Fruit fly (Drosophila melanogaster): ENCODE measurements around the gene nab.
A peak's percentile ranks its signal among the peaks of the same experiment; 100 is the strongest.

The nab gene

DNA sequence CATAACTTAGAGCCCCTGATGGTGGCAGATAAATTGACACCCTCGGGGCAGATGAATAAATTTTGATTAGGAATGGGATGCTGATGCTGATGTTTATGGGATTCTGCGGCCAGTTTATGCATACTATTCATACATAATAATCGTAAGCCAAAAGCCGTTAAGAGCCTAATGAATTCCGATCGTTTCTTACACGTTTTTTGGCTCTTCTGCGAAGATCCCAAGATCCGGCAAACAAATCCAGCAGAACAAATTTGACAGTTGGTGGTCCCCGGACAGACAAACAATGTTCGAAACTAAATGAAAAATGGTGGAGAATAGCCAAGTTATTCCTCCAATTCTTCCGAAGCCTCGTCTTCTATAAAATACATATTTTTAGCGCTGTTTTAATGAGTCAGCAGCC, 43.2 kb downstream of the nab start:
- TF ChIP-seq CG8478 (optimal IDR thresholded peaks at IDR 0.05) = no peak
- no peak for TF ChIP-seq pan (optimal IDR thresholded peaks at IDR 0.05)
- TF ChIP-seq psq (optimal IDR thresholded peaks at IDR 0.05) = no peak
- TF ChIP-seq usp (GFP tag; optimal IDR thresholded peaks at IDR 0.05) = no peak
- no peak for TF ChIP-seq Dll (optimal IDR thresholded peaks at IDR 0.05)
- no peak for TF ChIP-seq EcR (GFP tag; optimal IDR thresholded peaks at IDR 0.05)

DNA sequence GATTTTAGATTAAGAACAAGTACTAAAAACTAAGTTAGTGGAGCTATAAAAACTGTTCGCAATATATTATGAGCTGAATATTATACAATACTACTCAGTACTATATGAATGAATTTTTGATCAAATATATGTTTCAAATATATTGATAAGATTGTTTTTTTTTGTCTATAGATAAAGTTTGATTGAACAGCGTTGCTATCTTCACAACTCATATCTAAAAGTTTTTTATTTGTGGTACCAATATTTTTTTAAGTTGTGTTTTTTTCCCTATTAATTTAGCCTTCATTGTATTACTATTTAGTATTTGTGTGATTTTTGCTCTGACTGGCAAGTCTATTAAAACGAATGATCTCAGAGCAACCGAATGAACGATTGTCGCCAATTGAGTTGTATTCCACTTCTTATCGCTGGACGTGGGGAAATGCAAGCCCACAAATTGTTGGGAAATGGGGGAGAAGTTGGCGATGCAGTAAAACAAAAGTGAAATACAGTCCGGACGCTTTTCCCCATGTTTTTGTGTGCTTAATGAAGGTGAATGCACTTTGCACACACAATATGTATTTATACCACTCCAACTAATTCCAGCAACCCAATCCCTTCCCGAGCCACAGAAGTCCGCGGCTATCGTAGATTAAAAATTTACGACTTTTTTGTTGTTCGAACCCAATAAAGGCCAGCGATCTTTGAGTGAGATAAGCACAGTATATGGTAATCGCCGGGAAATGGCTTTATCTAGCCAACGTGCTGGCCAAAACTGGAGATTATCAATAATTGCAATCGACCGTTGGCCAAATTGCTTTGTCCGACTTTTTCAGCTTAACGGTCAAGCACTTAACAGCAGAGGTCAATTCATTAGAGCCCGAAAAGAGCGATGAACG, 44.0 kb downstream of the nab start:
- no peak for TF ChIP-seq pan (optimal IDR thresholded peaks at IDR 0.05)
- TF ChIP-seq psq (optimal IDR thresholded peaks at IDR 0.05) = no peak
- no peak for TF ChIP-seq CG8478 (optimal IDR thresholded peaks at IDR 0.05)
- TF ChIP-seq usp (GFP tag; optimal IDR thresholded peaks at IDR 0.05) = no peak
- no peak for TF ChIP-seq Dll (optimal IDR thresholded peaks at IDR 0.05)
- no peak for TF ChIP-seq EcR (GFP tag; optimal IDR thresholded peaks at IDR 0.05)

DNA sequence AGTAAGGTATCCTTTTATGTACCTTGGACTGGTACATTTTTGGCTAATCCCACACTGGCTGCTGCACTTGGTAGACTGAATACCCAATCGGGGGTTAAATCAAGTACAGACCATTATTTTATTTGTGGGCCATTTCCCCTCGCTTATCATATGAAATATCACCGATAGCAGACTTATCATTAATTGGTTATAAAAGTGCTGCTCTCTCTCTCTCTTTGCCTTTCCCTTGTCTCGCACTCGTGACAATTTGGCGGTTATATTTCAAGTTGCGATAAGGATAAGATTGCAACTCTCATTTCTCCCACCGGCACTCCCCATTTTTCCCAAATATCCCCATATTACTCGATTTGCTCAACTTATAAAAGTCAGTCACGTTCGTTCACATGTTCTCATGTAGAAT, 45.0 kb downstream of the nab start:
- TF ChIP-seq psq (optimal IDR thresholded peaks at IDR 0.05) = no peak
- no peak for TF ChIP-seq Dll (optimal IDR thresholded peaks at IDR 0.05)
- TF ChIP-seq usp (GFP tag; optimal IDR thresholded peaks at IDR 0.05) = no peak
- no peak for TF ChIP-seq CG8478 (optimal IDR thresholded peaks at IDR 0.05)
- TF ChIP-seq EcR (GFP tag; optimal IDR thresholded peaks at IDR 0.05) = no peak

DNA sequence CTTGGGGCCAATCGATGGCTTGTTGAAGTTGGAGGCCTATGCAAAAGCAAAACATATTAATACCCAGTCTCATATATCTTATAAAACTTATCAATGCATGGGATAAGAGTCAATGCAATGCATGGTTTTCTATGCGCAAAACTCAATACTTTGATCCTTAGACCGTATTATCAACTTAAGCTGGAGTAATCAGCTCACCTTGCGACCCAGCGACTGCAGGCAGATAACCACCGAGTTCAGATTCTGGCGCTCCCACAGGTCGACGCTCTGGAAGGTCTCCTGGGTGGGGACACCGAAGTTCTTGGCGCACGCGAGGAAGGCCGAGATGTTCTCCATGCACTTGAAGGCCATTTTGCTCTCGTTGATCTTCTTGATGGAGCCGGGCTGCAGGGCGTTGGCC, 45.6 kb downstream of the nab start:
- TF ChIP-seq CG8478 (optimal IDR thresholded peaks at IDR 0.05) (no peak), EcR (GFP tag; optimal IDR thresholded peaks at IDR 0.05) (no peak), psq (optimal IDR thresholded peaks at IDR 0.05) (no peak), usp (GFP tag; optimal IDR thresholded peaks at IDR 0.05) (no peak), pan (optimal IDR thresholded peaks at IDR 0.05) (no peak), Dll (optimal IDR thresholded peaks at IDR 0.05) (no peak)

DNA sequence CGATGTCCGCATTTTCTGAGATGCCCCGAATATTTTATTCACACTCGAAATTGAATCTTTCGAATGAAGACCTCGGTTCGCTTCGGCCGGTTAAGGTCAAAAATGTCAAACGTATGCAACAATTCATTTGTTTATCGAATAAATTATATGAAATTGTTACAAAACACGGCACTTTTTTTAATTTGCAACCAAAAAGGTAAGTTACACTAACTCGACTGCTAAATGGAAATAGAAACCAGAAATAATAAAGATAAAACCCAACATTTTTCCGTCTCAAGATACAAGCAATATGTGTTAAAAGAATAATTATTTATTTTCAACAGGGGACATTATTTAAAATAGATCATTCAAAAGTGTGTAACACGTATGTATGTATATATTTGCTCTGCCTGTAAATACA, 46.7 kb downstream of the nab start:
- no peak for TF ChIP-seq Dll (optimal IDR thresholded peaks at IDR 0.05)
- TF ChIP-seq usp (GFP tag; optimal IDR thresholded peaks at IDR 0.05) = no peak
- no peak for TF ChIP-seq psq (optimal IDR thresholded peaks at IDR 0.05)
- no peak for TF ChIP-seq pan (optimal IDR thresholded peaks at IDR 0.05)
- TF ChIP-seq EcR (GFP tag; optimal IDR thresholded peaks at IDR 0.05) = no peak
- TF ChIP-seq CG8478 (optimal IDR thresholded peaks at IDR 0.05) = no peak

DNA sequence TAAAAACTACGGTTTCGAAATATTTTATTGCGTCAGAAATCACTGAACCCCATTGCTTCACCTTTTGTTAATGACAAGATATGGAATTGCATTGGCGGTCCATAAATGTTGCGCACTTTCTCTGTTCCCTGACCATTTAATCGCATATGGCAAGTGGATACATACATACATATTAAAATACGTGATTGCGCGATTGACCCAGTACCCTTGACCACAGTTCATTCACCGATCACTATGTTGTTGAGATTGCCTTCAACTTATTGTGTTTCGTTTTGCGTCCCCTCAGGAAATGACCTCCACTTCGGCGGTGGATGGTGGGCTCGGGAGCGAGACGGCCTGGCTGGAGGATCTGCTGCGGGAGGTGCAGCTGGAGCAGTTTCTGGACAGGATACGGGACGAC, 50.5 kb downstream of the nab start:
- TF ChIP-seq pan (optimal IDR thresholded peaks at IDR 0.05) (no peak), usp (GFP tag; optimal IDR thresholded peaks at IDR 0.05) (no peak), psq (optimal IDR thresholded peaks at IDR 0.05) (no peak), EcR (GFP tag; optimal IDR thresholded peaks at IDR 0.05) (no peak), CG8478 (optimal IDR thresholded peaks at IDR 0.05) (no peak), Dll (optimal IDR thresholded peaks at IDR 0.05) (no peak)

DNA sequence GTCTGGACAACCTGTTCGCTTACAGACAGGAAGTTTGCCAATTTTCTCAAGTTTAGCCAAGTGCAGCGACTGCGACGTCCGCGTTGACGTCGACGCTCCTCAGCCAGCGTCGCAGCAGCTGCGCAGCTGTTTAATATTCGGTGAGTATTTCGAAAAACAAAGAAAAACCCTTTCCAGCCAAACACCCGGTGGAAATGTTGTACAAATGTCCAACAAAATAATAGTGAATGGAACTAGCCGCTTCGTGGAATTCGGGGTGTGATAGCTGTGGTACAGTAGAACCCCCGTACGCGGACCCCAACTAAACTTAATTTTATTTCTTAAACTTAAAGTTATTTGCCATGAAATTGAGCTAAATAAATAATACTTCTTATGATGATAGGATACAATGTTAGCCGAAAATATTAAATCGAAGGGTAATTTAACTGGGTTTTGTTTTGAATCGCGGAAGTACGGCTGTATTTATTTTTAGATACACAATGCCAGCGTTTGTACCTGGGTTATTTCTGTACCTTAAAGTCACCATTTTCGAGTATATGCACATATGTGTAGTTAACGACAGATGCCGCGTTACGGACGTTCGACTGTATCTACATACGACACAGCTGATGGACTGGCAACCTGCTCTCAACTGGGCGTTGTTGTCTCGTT, 51.8 kb downstream of the nab start:
- TF ChIP-seq usp (GFP tag; optimal IDR thresholded peaks at IDR 0.05) = no peak
- no peak for TF ChIP-seq pan (optimal IDR thresholded peaks at IDR 0.05)
- TF ChIP-seq psq (optimal IDR thresholded peaks at IDR 0.05) = no peak
- no peak for TF ChIP-seq EcR (GFP tag; optimal IDR thresholded peaks at IDR 0.05)
- no peak for TF ChIP-seq Dll (optimal IDR thresholded peaks at IDR 0.05)
- TF ChIP-seq CG8478 (optimal IDR thresholded peaks at IDR 0.05) = no peak

DNA sequence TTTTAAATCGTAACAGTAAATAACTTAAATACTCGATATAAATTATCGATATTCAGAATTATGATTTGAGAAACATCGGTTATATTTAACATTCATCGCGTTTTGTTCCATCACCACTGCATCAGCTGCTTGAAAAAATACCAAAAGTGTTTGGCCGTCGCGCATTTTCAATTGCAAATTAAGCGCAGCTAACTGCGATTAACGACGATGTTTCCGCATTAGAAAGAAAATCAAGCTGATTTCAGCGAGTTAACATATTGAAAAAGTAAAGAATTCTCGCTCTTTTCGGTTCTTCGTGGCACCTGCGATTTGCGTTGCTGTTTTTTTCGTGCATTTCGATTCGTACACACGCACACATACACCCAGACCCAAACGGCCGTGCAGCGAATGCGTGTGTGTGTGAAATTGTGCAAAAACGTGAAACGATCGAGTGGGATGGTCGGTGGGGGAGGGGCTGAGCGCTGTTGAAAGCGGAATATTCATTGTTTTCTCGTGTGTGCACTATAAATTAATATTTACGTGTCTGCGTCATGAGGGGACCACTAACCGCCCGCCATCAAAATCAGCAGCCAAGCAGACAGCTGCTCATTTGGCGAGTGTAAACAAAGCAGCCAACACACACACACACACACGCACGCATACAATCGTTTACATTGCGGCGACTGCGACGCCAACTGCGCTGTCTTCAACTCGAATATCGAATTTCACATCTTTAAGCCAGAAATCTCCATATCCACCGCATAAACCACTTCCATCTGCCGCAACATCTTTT, 52.5 kb downstream of the nab start, which contains the start of gene Ack:
Gene Ack, plus strand, starts transcription at position 115 of the 772 bp plus-strand sequence.
- no peak for TF ChIP-seq EcR (GFP tag; optimal IDR thresholded peaks at IDR 0.05)
- TF ChIP-seq CG8478 (optimal IDR thresholded peaks at IDR 0.05) = peak; percentile 52
- no peak for TF ChIP-seq pan (optimal IDR thresholded peaks at IDR 0.05)
- TF ChIP-seq psq (optimal IDR thresholded peaks at IDR 0.05) = no peak

DNA sequence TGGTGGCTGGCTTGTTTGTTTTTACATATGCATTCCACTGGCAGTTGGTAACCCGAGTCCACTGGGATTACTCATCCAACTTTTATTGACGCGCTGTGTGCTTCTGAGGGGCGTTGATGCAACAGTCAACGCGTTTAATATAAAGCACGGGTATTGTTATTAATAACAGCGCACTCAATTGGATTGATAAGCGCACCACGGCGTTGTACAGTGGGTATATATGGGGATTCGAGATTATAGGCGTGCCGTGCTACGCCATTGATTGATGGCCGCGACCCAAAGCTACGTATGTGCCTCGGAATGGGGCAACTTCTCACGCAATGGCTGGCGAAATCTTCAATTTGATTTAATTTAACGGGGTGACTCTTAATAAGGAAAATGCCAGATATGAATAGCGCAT, 53.6 kb downstream of the nab start:
- no peak for TF ChIP-seq psq (optimal IDR thresholded peaks at IDR 0.05)
